Fruit fly (Drosophila melanogaster): ENCODE data around the gene Cyt-c1L.

DNA sequence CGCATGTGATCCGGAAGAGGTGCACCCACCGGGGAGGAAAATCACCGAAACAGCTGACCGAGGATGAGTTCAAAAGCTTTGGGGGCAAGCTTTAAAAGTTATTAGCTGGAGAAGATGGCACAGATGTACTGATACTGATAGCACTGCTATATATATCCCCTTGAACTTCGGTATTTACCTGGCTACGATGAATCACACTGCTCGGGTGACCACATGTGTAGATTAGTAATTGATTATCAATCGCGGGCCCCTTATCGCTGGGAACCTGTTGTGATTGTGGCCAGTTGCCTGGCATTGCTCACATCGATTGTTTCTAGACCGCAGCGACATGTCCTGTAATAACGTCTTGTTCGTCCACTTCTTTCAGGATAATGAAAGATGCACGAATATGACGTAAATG is 26.0 kb upstream of the Cyt-c1L start:
- TF ChIP-seq CG9705 (GFP tag; optimal IDR thresholded peaks at IDR 0.05) (no peak), usp (GFP tag; optimal IDR thresholded peaks at IDR 0.05) (no peak), Hr78 (GFP tag; optimal IDR thresholded peaks at IDR 0.05) (no peak), Mio (GFP tag; optimal IDR thresholded peaks at IDR 0.05) (no peak), dmrt93B (GFP tag; optimal IDR thresholded peaks at IDR 0.05) (no peak), Myc (optimal IDR thresholded peaks at IDR 0.05) (no peak), CG32264 (GFP tag; optimal IDR thresholded peaks at IDR 0.05) (no peak), OdsH (GFP tag; optimal IDR thresholded peaks at IDR 0.05) (no peak), Dfd (GFP tag; optimal IDR thresholded peaks at IDR 0.05) (no peak), Abd-B (GFP tag; optimal IDR thresholded peaks at IDR 0.05) (no peak), Sp1 (GFP tag; optimal IDR thresholded peaks at IDR 0.05) (no peak), Jra (GFP tag; optimal IDR thresholded peaks at IDR 0.05) (no peak), woc (GFP tag; optimal IDR thresholded peaks at IDR 0.05) (no peak)
